Worm (Caenorhabditis elegans): ENCODE measurements around the gene C25G4.17.

DNA sequence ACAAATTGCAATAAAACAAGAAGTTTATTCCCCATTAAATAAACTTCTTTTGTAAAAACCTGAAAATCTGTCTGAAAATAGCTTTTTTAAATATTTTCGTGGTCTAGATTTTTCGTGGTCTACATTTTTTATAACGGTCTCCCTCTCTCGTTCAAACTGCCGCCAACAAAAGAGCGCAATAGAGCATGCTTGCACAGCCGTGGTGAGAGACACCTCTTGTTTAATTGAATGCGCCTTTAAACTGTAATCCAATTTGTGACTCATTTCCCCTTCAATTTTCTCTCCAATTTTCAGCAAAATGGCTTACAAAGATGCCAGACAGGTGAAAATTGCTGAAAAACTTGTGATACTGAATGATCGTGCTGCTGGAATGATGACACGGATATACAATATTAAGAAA, 37.7 kb upstream of the C25G4.17 start, which contains the start of gene gex-3:
- TF ChIP-seq him-1 (tag; optimal IDR thresholded peaks at IDR 0.05), result no peak
- TF ChIP-seq dao-5 (tag; optimal IDR thresholded peaks at IDR 0.05), result no peak

All from whole organism, L4/young adult.